Worm (Caenorhabditis elegans) whole organism, L3 larva: ENCODE measurements around the gene gly-11.

Source experiments
- R02D3.7 ChIP-seq: fragments of 150-350 bp; optimal IDR thresholded peaks from 2 replicates; lab custom pipeline; 2014; ENCODE audit warnings: missing biosample characterization, missing genetic modification characterization
- ZK546.5 ChIP-seq: sonication (generic microtip); optimal IDR thresholded peaks from 2 replicates; lab custom pipeline; 2017; ENCODE audit warnings: missing biosample characterization, missing genetic modification characterization
- ceh-16 ChIP-seq: sonication (generic microtip); optimal IDR thresholded peaks from 2 replicates; lab custom pipeline; 2017; ENCODE audit warnings: missing biosample characterization, missing genetic modification characterization
- fos-1 ChIP-seq: fragments of 150-350 bp; optimal IDR thresholded peaks from 2 replicates; lab custom pipeline; 2014; ENCODE audit warnings: missing biosample characterization, missing genetic modification characterization

- TF ChIP-seq ceh-16 (tag; lab: Kevin White, UChicago) (no peak), fos-1 (tag; lab: Kevin White, UChicago) (no peak), R02D3.7 (no peak), ZK546.5 (tag; lab: Kevin White, UChicago) (no peak)
These were observed 44.4 kb upstream of the gly-11 start for ce11 chrIII:12221452-12221851.
